Worm (Caenorhabditis elegans): ENCODE data around the gene twk-28.
A peak's percentile ranks its signal among the peaks of the same experiment; 100 is the strongest.

The twk-28 gene

DNA sequence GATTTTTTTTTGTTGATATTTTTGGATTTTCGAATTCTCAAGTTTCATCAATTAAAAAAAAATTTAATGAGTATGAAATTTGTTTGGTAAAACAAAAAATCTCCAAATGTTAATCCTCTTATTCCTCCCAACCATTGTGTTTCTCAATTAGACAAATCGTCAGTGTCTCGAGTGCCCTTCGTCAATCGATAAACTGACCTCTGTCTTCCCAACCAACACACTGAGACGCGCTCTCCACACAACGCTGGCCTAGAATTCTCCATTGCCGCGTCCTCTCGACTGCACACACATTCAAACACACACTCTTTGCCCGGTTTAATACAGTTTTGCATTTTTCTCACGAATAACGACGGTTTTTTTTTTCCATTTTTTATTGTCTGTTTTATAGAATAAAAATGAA is 24.4 kb downstream of the twk-28 start, which contains the start of gene taf-11.1 (continued):
- TF ChIP-seq lsy-2 (tag; optimal IDR thresholded peaks at IDR 0.05): peak in 1 of 2 experiments; percentile 28
- no peak for TF ChIP-seq Y5F2A.4 (GFP tag; optimal IDR thresholded peaks at IDR 0.05)
- no peak for TF ChIP-seq nhr-48 (tag; optimal IDR thresholded peaks at IDR 0.05)
- no peak for TF ChIP-seq cey-2 (tag; optimal IDR thresholded peaks at IDR 0.05; ENCODE audit: borderline replicate concordance, insufficient read depth)
- no peak for TF ChIP-seq zfp-3 (GFP tag; conservative IDR thresholded peaks at IDR 0.05)
- TF ChIP-seq nhr-11 (tag; optimal IDR thresholded peaks at IDR 0.05): no peak
- no peak for TF ChIP-seq daf-19 (GFP tag; conservative IDR thresholded peaks at IDR 0.05)
- no peak for TF ChIP-seq aha-1 (tag)
- no peak for TF ChIP-seq ctbp-1 (GFP tag; IDR thresholded peaks at IDR 0.05)

DNA sequence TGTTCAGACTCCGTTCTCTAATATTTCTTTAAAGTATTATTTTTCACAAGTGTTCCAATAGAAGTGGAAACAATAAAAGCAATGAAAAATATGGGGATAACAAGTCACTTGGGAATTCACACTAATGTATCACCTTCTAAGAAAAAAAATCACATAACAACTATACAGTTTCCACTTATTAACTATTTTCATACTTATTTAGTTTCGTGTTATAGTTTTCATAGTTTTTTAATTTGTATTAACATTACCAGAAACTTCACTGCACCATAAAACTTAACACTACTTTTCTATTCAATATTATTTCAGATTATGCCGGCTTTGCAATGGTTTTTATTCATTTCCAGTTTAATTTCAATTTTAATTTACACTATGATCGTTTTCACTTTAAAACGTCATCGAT is 27.1 kb downstream of the twk-28 start, which contains the start of gene srv-5:
TSS of gene srv-5 (plus strand) at position 301 of the 400 bp plus-strand sequence.
- no peak for TF ChIP-seq lsy-2 (tag; optimal IDR thresholded peaks at IDR 0.05)

DNA sequence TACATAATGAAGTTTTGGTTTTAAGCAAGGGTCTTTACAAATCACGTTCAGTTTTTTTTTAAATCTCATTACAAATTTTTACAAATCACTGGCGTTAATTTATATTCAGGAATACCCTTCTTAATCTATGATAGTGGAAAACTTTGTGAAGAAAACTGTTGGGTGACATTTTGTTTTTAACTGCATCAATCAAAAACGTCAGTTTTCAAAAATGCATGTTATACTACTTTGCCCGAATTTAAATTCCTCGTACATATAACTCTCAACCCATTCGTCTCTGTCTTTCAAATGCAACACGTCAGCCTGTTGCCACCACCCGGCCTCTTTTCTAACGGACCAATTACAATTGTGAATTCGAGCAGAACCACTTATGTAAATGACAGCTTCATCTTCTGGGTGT is 30.2 kb downstream of the twk-28 start, which contains the start of gene hlh-13:
TSS of gene hlh-13 (plus strand) at position 301 of the 400 bp plus-strand sequence.
- TF ChIP-seq unc-62 (GFP tag; optimal IDR thresholded peaks at IDR 0.05 in 1 of 2): peak in 1 of 2 experiments; percentile 68
- no peak for TF ChIP-seq unc-62 (tag; optimal IDR thresholded peaks at IDR 0.05)
- TF ChIP-seq nhr-237 (tag; optimal IDR thresholded peaks at IDR 0.05): no peak
- TF ChIP-seq zip-11 (GFP tag; IDR thresholded peaks at IDR 0.05): no peak
- TF ChIP-seq lir-3 (tag; optimal IDR thresholded peaks at IDR 0.05): no peak
- TF ChIP-seq tag-97 (GFP tag; IDR thresholded peaks at IDR 0.05): no peak
- TF ChIP-seq zip-2 (tag; optimal IDR thresholded peaks at IDR 0.05): no peak
- no peak for TF ChIP-seq ceh-62 (tag; optimal IDR thresholded peaks at IDR 0.05)
- TF ChIP-seq F26F4.8 (GFP tag; conservative IDR thresholded peaks at IDR 0.05): no peak
- no peak for TF ChIP-seq hlh-30 (tag; optimal IDR thresholded peaks at IDR 0.05; ENCODE audit: insufficient read depth)

DNA sequence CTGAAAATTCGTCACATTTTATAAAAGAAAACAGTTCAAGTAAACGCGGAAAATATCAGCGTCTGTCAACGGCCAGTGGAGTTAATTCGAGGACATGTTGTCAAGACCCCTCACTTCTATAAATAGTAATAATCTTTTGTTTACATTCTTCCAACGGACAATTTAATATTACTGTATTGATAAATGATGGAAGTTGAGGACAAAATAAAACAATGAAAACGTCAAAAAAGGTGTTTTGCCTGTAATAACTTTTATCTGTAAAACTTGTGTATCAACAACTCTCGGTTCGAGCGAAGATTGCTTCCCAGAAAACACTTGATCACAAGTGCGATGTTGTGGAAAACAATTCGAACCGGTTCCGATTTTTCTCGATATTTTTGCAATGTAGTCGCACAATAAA is 30.7 kb downstream of the twk-28 start:
- TF ChIP-seq unc-130 (GFP tag; optimal IDR thresholded peaks at IDR 0.05): no peak
- no peak for TF ChIP-seq ceh-82 (tag; optimal IDR thresholded peaks at IDR 0.05)
- TF ChIP-seq ztf-7 (tag; optimal IDR thresholded peaks at IDR 0.05): no peak
- no peak for TF ChIP-seq daf-16 (GFP tag; optimal IDR thresholded peaks at IDR 0.05)
- peak; percentile 100 for TF ChIP-seq daf-16 (tag; optimal IDR thresholded peaks at IDR 0.05)
- peak; percentile 31 for TF ChIP-seq nhr-102 (tag; optimal IDR thresholded peaks at IDR 0.05)
- TF ChIP-seq nhr-28 (tag; optimal IDR thresholded peaks at IDR 0.05): peak; percentile 42
- peak; percentile 28 for TF ChIP-seq nhr-48 (tag; optimal IDR thresholded peaks at IDR 0.05)
- TF ChIP-seq nhr-77 (tag; optimal IDR thresholded peaks at IDR 0.05): peak; percentile 48
- TF ChIP-seq spr-3 (GFP tag; optimal IDR thresholded peaks at IDR 0.05): no peak
- no peak for TF ChIP-seq dpl-1 (GFP tag; optimal IDR thresholded peaks at IDR 0.05)
- peak; percentile 94 for TF ChIP-seq php-3 (GFP tag; IDR thresholded peaks at IDR 0.05)
- TF ChIP-seq ceh-20 (GFP tag; IDR thresholded peaks at IDR 0.05): 0 out of 2 replicates have a peak, but pooled peaks have one; percentile 12
- peak; percentile 83 for TF ChIP-seq dve-1 (tag; optimal IDR thresholded peaks at IDR 0.05; ENCODE audit: insufficient read depth)
- no peak for TF ChIP-seq F10B5.3 (tag; optimal IDR thresholded peaks at IDR 0.05)
- TF ChIP-seq hlh-11 (tag; optimal IDR thresholded peaks at IDR 0.05): peak; percentile 63

DNA sequence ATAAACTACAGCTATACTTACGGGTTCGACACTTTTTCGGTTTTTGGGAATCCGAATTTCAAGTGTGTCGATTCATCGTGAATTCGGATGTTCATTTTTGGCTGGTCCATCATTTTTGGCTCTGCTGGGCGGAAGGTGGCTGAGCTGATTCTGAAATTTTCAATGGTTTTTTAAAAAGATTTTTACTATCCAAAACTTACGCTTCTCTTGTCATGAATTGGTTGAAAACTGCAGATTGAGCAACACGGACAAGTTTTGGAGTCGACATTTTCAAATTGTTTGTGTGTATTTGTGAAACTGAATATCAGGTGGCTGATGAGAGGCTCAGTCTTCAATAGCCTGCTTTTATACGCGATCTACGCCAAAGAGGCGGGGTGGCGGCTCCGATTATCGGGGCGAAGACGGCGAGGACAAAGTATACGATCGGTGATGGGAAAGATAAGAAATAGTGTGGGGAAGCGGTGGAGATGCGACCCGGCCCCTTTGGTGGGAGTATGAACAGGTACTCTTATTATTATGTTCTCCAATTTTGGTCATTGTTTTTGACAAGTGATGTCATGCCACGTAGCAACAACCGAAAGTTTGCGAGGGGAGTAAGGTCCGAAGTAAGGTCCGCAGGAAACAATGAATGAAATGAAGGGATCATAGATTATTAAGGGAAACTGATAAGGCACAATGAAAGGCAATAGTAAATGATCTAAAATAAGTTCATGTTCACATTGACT is 32.1 kb downstream of the twk-28 start, which contains the start of gene F48D6.4:
TSS of gene F48D6.4 (minus strand) at position 346 of the 725 bp plus-strand sequence.
- no peak for TF ChIP-seq F26F4.8 (GFP tag; conservative IDR thresholded peaks at IDR 0.05)
- TF ChIP-seq daf-16 (GFP tag; optimal IDR thresholded peaks at IDR 0.05): no peak
- TF ChIP-seq daf-16 (tag; optimal IDR thresholded peaks at IDR 0.05): peak; percentile 61
- TF ChIP-seq unc-62 (GFP tag; optimal IDR thresholded peaks at IDR 0.05 in 1 of 2): peak in 1 of 2 experiments; percentile 42
- TF ChIP-seq unc-62 (tag; optimal IDR thresholded peaks at IDR 0.05): no peak
- TF ChIP-seq mdl-1 (tag; optimal IDR thresholded peaks at IDR 0.05): no peak
- peak in 1 of 2 experiments; percentile 34 for TF ChIP-seq hif-1 (tag; optimal IDR thresholded peaks at IDR 0.05)
- 0 out of 2 replicates have a peak, but pooled peaks have one; percentile 16 for TF ChIP-seq set-16 (GFP tag; IDR thresholded peaks at IDR 0.05)
- TF ChIP-seq ama-1 (optimal IDR thresholded peaks at IDR 0.05): peak; percentile 85
- TF ChIP-seq duxl-1 (tag; optimal IDR thresholded peaks at IDR 0.05; ENCODE audit: poor library complexity): no peak
- peak; percentile 56 for TF ChIP-seq dve-1 (tag; optimal IDR thresholded peaks at IDR 0.05; ENCODE audit: insufficient read depth)
- peak; percentile 50; the same call in 1 of the 2 replicates for TF ChIP-seq php-3 (GFP tag; IDR thresholded peaks at IDR 0.05)
- TF ChIP-seq hlh-11 (tag; optimal IDR thresholded peaks at IDR 0.05): peak; percentile 53
- 0 out of 2 replicates have a peak, but pooled peaks have one; percentile 20 for TF ChIP-seq tra-1 (GFP tag; IDR thresholded peaks at IDR 0.05)
- peak; percentile 4 for TF ChIP-seq mes-2 (tag; optimal IDR thresholded peaks at IDR 0.05; ENCODE audit: poor library complexity, severe bottlenecking)
